Worm (Caenorhabditis elegans) whole organism, L3 larva: ENCODE results near the gene ZK1320.9.

Source experiments
- ceh-16 ChIP-seq: sonication (generic microtip); optimal IDR thresholded peaks from 2 replicates; lab custom pipeline; 2017; ENCODE audit warnings: missing biosample characterization, missing genetic modification characterization
- ceh-82 ChIP-seq: fragments of 150-350 bp; optimal IDR thresholded peaks from 2 replicates; lab custom pipeline; 2014; ENCODE audit warnings: missing biosample characterization, missing genetic modification characterization
- egl-5 ChIP-seq: fragments of 150-350 bp; optimal IDR thresholded peaks from 2 replicates; lab custom pipeline; 2017; ENCODE audit warnings: missing biosample characterization, missing genetic modification reagents, missing genetic modification characterization, inconsistent platforms
- elt-1 ChIP-seq: fragments of 150-350 bp; optimal IDR thresholded peaks from 2 replicates; lab custom pipeline; 2014; ENCODE audit warnings: missing biosample characterization, missing genetic modification characterization
- elt-2 ChIP-seq: sonication (generic microtip); optimal IDR thresholded peaks from 2 replicates; lab custom pipeline; 2016; ENCODE audit warnings: missing genetic modification reagents, mild to moderate bottlenecking, missing genetic modification characterization, missing compliant biosample characterization
- hmg-11 ChIP-seq: sonication (generic microtip); optimal IDR thresholded peaks from 2 replicates; lab custom pipeline; 2016; ENCODE audit warnings: missing genetic modification characterization, missing compliant biosample characterization
- jun-1 ChIP-seq: fragments of 150-350 bp; optimal IDR thresholded peaks from 2 replicates; lab custom pipeline; 2014; ENCODE audit warnings: missing biosample characterization, missing genetic modification reagents, missing genetic modification characterization
- lin-15B ChIP-seq: fragments of 150-350 bp; optimal IDR thresholded peaks from 2 replicates; lab custom pipeline; 2014; ENCODE audit warnings: missing biosample characterization, missing genetic modification characterization
- nhr-23 ChIP-seq: fragments of 150-350 bp; optimal IDR thresholded peaks from 2 replicates; lab custom pipeline; 2014; ENCODE audit warnings: missing biosample characterization, missing genetic modification reagents, missing genetic modification characterization
- nhr-237 ChIP-seq: fragments of 150-350 bp; optimal IDR thresholded peaks from 2 replicates; lab custom pipeline; 2014; ENCODE audit warnings: missing biosample characterization, missing genetic modification characterization
- nhr-25 ChIP-seq: sonication (generic microtip); optimal IDR thresholded peaks from 2 replicates; lab custom pipeline; 2017; ENCODE audit warnings: missing biosample characterization, missing genetic modification characterization
- nhr-67 ChIP-seq: fragments of 150-350 bp; optimal IDR thresholded peaks from 2 replicates; lab custom pipeline; 2014; ENCODE audit warnings: missing biosample characterization, missing genetic modification characterization
- nhr-77 ChIP-seq: fragments of 150-350 bp; optimal IDR thresholded peaks from 2 replicates; lab custom pipeline; 2014; ENCODE audit warnings: missing biosample characterization, missing genetic modification characterization
- pha-4 ChIP-seq: fragments of 150-350 bp; optimal IDR thresholded peaks from 2 replicates; lab custom pipeline; 2014; ENCODE audit warnings: missing biosample characterization, missing genetic modification reagents, missing genetic modification characterization
- pqm-1 ChIP-seq: fragments of 150-350 bp; optimal IDR thresholded peaks from 2 replicates; lab custom pipeline; 2017; ENCODE audit warnings: missing biosample characterization, missing genetic modification characterization, inconsistent platforms

Gene ZK1320.9

DNA sequence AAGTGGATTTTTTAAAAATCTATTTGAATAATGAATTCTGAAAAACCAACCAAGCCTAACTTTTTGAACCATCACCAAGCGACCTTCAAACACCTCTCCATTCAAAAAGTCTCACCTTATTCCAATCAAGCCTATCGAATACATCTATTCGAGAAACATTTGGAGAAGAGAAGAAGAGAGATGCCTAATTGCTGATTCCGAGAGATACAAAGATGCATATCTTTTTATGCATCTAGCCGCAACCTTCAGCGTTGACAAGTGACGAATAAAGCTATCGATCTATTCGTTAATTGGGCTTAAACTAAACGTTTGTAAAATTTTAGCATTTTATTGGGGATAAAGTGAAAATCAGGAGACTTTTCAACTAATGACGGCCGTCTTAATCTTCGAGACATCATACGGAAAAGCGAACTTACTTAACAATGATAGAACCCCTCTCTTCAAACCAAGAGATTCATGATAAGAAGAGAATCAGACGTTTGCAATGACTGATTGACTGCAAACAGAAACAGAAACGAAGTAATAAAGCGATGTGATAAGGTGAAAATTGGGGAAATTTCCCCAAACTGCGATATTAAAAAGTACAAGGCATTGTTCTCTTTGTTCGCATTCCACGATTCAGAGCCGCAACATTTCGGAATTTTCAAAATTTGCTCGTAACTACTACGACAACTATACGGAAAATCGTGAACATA, 41.4 kb downstream of the ZK1320.9 start:
- TF ChIP-seq ceh-16 (tag; lab: Kevin White, UChicago) (peak; percentile 7), hmg-11 (no peak), nhr-25 (tag; lab: Kevin White, UChicago) (peak; percentile 58), nhr-237 (tag; lab: Kevin White, UChicago) (no peak), lin-15B (no peak), pqm-1 (tag; lab: Kevin White, UChicago) (peak; percentile 72), elt-2 (tag; lab: Kevin White, UChicago) (peak; percentile 70), elt-1 (tag; lab: Kevin White, UChicago) (peak; percentile 96), nhr-77 (tag; lab: Kevin White, UChicago) (no peak), pha-4 (tag; lab: Kevin White, UChicago) (peak; percentile 31)

- peak; percentile 24 for TF ChIP-seq nhr-23
- TF ChIP-seq egl-5 = no peak
These were observed 42.1 kb downstream of the ZK1320.9 start, which contains the start of gene fzr-1 for ce11 chrII:9644438-9644837. fzr-1 (minus strand) TSS chrII:9644466.

ce11 chrII:9636300-9636699, 50.2 kb downstream of the ZK1320.9 start, which contains the start of gene ZK1307.7:
ZK1307.7 (plus strand) TSS chrII:9636600.
- no peak for TF ChIP-seq pha-4 (tag; lab: Kevin White, UChicago)
- TF ChIP-seq ceh-82 = no peak
- no peak for TF ChIP-seq elt-2 (tag; lab: Kevin White, UChicago)
- no peak for TF ChIP-seq jun-1
- no peak for TF ChIP-seq nhr-67 (tag; lab: Kevin White, UChicago)
